Fruit fly (Drosophila melanogaster): Measurements from ENCODE around the gene CG33340.

The CG33340 gene

DNA sequence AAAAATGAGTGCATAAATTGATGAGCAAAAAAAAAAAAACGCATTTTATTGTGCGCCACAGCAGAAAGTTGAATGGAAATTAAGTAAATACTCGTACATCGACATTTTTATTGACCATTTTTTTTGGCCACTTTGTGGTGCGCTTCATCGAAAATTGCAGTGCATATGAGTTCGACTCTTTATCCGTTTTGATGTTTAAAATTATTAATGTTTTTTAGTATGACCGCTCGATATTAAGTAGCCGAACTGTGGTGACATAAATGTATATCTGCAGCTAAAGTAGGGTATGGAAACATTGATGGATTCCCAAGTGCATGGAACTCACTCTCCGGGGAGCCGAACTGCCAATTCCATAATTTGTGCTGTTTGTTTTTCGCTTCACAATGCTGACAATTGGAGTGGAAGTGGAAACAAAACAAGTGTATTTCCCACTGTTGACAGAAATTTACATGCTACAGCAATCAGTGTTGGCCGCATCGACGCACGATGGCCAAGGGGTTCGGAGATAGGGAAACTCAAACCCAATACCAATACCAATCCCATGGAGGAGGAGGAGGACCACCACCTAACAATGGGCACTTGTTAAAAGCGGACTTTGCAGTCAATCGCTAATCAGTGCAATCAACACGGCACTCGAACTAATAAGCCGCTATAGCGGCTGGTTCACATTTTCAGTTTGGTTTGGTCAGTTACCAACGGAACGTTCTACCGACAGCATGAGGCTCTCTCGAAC, 29.4 kb downstream of the CG33340 start, which contains the start of gene CG13616:
Gene CG13616 (plus strand): TSS at position 683 of the 733 bp plus-strand sequence.
- TF ChIP-seq h (optimal IDR thresholded peaks at IDR 0.05) (no peak), Sin3A (optimal IDR thresholded peaks at IDR 0.05) (no peak), insv (optimal IDR thresholded peaks at IDR 0.05) (no peak), ttk (optimal IDR thresholded peaks at IDR 0.05) (no peak), psq (optimal IDR thresholded peaks at IDR 0.05) (no peak), Myc (optimal IDR thresholded peaks at IDR 0.05) (no peak)
